Fruit fly (Drosophila melanogaster) S2 (cell line): ENCODE results near the gene Dic4.

Source experiments
- CG8478 ChIP-seq: fragments of >200 bp; optimal IDR thresholded peaks from 2 replicates; lab custom pipeline; 2018
- CTCF ChIP-seq, 2 experiments: fragments of >200 bp; optimal IDR thresholded peaks; 2 replicates each; lab custom pipeline; 2018

DNA sequence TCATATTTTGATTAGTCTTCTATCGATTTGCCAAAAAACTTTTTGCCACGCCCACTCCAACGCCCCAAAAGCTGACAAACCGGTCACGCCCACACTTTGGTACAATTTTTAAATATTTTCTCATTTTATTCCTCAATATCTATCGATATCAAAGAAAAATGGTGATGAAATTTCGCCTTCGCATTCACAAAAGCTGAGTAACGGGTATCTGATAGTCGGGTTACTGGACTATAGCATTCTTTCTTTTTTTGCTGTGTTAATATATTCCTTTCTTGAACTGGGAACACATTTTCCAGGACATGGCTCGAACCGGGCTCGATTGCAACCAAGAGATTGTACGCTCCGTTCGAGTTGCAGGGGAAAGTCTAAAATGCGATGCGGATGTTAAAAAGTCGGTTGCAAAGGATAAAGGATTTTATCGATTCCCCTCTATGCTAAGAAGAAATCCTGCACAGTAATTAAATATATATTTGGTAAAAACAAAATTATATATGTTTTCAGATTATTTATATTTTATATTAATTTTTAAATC, 44.8 kb upstream of the Dic4 start:
- no peak for TF ChIP-seq CTCF (optimal IDR thresholded peaks at IDR 0.05; lab: Kevin White, UChicago)
- TF ChIP-seq CG8478 (lab: Kevin White, UChicago): no peak
